Fruit fly (Drosophila melanogaster) whole organism, embryonic: ENCODE data around the gene TH1.

Source experiments
- Abd-B ChIP-seq: fragments of 200-800 bp; sonication (Bioruptor generic); optimal IDR thresholded peaks from 2 replicates; lab custom pipeline; 2018; ENCODE audit warnings: missing biosample characterization, mild to moderate bottlenecking, missing genetic modification characterization, moderate library complexity
- Aef1 ChIP-seq: fragments of 200-800 bp; sonication (Bioruptor generic); IDR thresholded peaks from 3 replicates; pipeline ENCODE4 v1.3.6; 2022; ENCODE audit warnings: missing biosample characterization, missing genetic modification characterization
- B-H2 ChIP-seq: fragments of 200-800 bp; sonication (Bioruptor generic); optimal IDR thresholded peaks from 2 replicates; lab custom pipeline; 2018; ENCODE audit warnings: missing biosample characterization, mild to moderate bottlenecking, missing genetic modification characterization
- Bgb ChIP-seq: fragments of 200-800 bp; sonication (Bioruptor generic); IDR thresholded peaks from 2 replicates; pipeline ENCODE4 v1.3.6; 2022; ENCODE audit warnings: missing biosample characterization, missing genetic modification characterization; ENCODE audit not compliant: partially characterized antibody
- CG10654 ChIP-seq: fragments of 200-800 bp; sonication (Bioruptor generic); optimal IDR thresholded peaks from 2 replicates; lab custom pipeline; 2016; ENCODE audit warnings: missing biosample characterization, missing genetic modification characterization
- CG11085 ChIP-seq: fragments of 200-800 bp; sonication (Bioruptor generic); IDR thresholded peaks from 2 replicates; pipeline ENCODE4 v1.3.6; 2022; ENCODE audit warnings: missing biosample characterization, missing genetic modification characterization
- CG11723 ChIP-seq: fragments of 200-800 bp; sonication (Bioruptor generic); optimal IDR thresholded peaks from 2 replicates; lab custom pipeline; 2017; ENCODE audit warnings: missing biosample characterization, mild to moderate bottlenecking, missing genetic modification characterization
- CG12219 ChIP-seq: fragments of 200-800 bp; sonication (Bioruptor generic); optimal IDR thresholded peaks from 3 replicates; lab custom pipeline; 2018; ENCODE audit warnings: missing biosample characterization, mild to moderate bottlenecking, missing genetic modification characterization
- CG12299 ChIP-seq: fragments of 200-800 bp; sonication (Bioruptor generic); optimal IDR thresholded peaks from 2 replicates; lab custom pipeline; 2018; ENCODE audit warnings: missing biosample characterization, mild to moderate bottlenecking, missing genetic modification characterization
- CG12744 ChIP-seq: fragments of 200-800 bp; sonication (Bioruptor generic); optimal IDR thresholded peaks from 2 replicates; lab custom pipeline; 2016; ENCODE audit warnings: missing biosample characterization, missing genetic modification characterization
- CG13287 ChIP-seq: fragments of 200-800 bp; sonication (Bioruptor generic); IDR thresholded peaks from 2 replicates; pipeline ENCODE4 v1.3.6; 2022; ENCODE audit warnings: missing biosample characterization, missing genetic modification characterization; ENCODE audit not compliant: partially characterized antibody
- CG17385 ChIP-seq: fragments of 200-800 bp; sonication (Bioruptor generic); optimal IDR thresholded peaks from 3 replicates; lab custom pipeline; 2018; ENCODE audit warnings: missing biosample characterization, mild to moderate bottlenecking, missing genetic modification characterization
- CG17568 ChIP-seq: fragments of 200-800 bp; sonication (Bioruptor generic); optimal IDR thresholded peaks from 2 replicates; lab custom pipeline; 2018; ENCODE audit warnings: missing biosample characterization, mild to moderate bottlenecking, missing genetic modification characterization, moderate library complexity
- CG4707 ChIP-seq: fragments of 200-800 bp; sonication (Bioruptor generic); optimal IDR thresholded peaks from 2 replicates; lab custom pipeline; 2018; ENCODE audit warnings: missing biosample characterization, mild to moderate bottlenecking, missing genetic modification characterization, moderate library complexity
- CG6813 ChIP-seq: fragments of 200-800 bp; sonication (Bioruptor generic); optimal IDR thresholded peaks from 2 replicates; lab custom pipeline; 2017; ENCODE audit warnings: missing biosample characterization, missing genetic modification characterization, mild to moderate bottlenecking, moderate library complexity, missing genetic modification reagents
- CG7745 ChIP-seq: fragments of 200-800 bp; sonication (Bioruptor generic); optimal IDR thresholded peaks from 2 replicates; lab custom pipeline; 2018; ENCODE audit warnings: missing biosample characterization, mild to moderate bottlenecking, missing genetic modification characterization, moderate library complexity
- CG8924 ChIP-seq: fragments of 200-800 bp; optimal IDR thresholded peaks from 3 replicates; lab custom pipeline; 2019; ENCODE audit warnings: missing biosample characterization, mild to moderate bottlenecking, missing genetic modification characterization, moderate library complexity
- CG9797 ChIP-seq: fragments of 200-800 bp; sonication (Bioruptor generic); optimal IDR thresholded peaks from 3 replicates; lab custom pipeline; 2018; ENCODE audit warnings: missing biosample characterization, mild to moderate bottlenecking, missing genetic modification characterization
- CTCF ChIP-seq: fragments of 200-800 bp; sonication (Bioruptor generic); optimal IDR thresholded peaks from 2 replicates; lab custom pipeline; 2017; ENCODE audit warnings: missing biosample characterization, mild to moderate bottlenecking, missing genetic modification characterization, moderate library complexity
- Camta ChIP-seq: fragments of 200-800 bp; sonication (Bioruptor generic); optimal IDR thresholded peaks from 2 replicates; lab custom pipeline; 2016; ENCODE audit warnings: missing biosample characterization, missing genetic modification characterization
- CrebB ChIP-seq: fragments of 200-800 bp; sonication (Bioruptor generic); optimal IDR thresholded peaks from 3 replicates; lab custom pipeline; 2018; ENCODE audit warnings: missing biosample characterization, mild to moderate bottlenecking, missing genetic modification characterization
- Dad ChIP-seq: fragments of 200-800 bp; sonication (Bioruptor generic); optimal IDR thresholded peaks from 3 replicates; lab custom pipeline; 2016; ENCODE audit warnings: missing biosample characterization, missing genetic modification characterization
- Hr78 ChIP-seq, 2 experiments: fragments of 200-800 bp in 1 of 2; fragments of >200 bp in 1 of 2; sonication (Bioruptor generic) in 1 of 2; optimal IDR thresholded peaks; 2 replicates each; lab custom pipeline; 2017 to 2019; ENCODE audit warnings: missing biosample characterization in 2 of 2, missing genetic modification characterization in 2 of 2, mild to moderate bottlenecking in 1 of 2, moderate library complexity in 1 of 2
- Lpt ChIP-seq: fragments of >200 bp; optimal IDR thresholded peaks from 2 replicates; lab custom pipeline; 2018; ENCODE audit warnings: missing biosample characterization, missing genetic modification characterization
- MESR4 ChIP-seq: fragments of 200-800 bp; sonication (Bioruptor generic); optimal IDR thresholded peaks from 2 replicates; lab custom pipeline; 2018; ENCODE audit warnings: missing biosample characterization, mild to moderate bottlenecking, missing genetic modification characterization, moderate library complexity
- Meics ChIP-seq: fragments of 200-800 bp; sonication (Bioruptor generic); optimal IDR thresholded peaks from 2 replicates; lab custom pipeline; 2017; ENCODE audit warnings: missing biosample characterization, mild to moderate bottlenecking, missing genetic modification characterization
- NFAT ChIP-seq: fragments of 200-800 bp; sonication (Bioruptor generic); IDR thresholded peaks from 2 replicates; pipeline ENCODE4 v1.3.6; 2022; ENCODE audit warnings: missing biosample characterization, missing genetic modification characterization
- NfI ChIP-seq: fragments of 200-800 bp; sonication (Bioruptor generic); optimal IDR thresholded peaks from 3 replicates; lab custom pipeline; 2018; ENCODE audit warnings: missing biosample characterization, mild to moderate bottlenecking, missing genetic modification characterization, moderate library complexity
- Poxn ChIP-seq: fragments of 200-800 bp; sonication (Bioruptor generic); IDR thresholded peaks from 2 replicates; pipeline ENCODE4 v1.3.6; 2022; ENCODE audit warnings: missing biosample characterization, missing genetic modification characterization
- ash1 ChIP-seq: fragments of 200-800 bp; sonication (Bioruptor generic); optimal IDR thresholded peaks from 2 replicates; lab custom pipeline; 2018; ENCODE audit warnings: missing biosample characterization, mild to moderate bottlenecking, missing genetic modification characterization
- da ChIP-seq: fragments of 200-800 bp; sonication (Bioruptor generic); optimal IDR thresholded peaks from 2 replicates; lab custom pipeline; 2016; ENCODE audit warnings: missing biosample characterization, missing genetic modification characterization
- dysf ChIP-seq: fragments of 200-800 bp; sonication (Bioruptor generic); IDR thresholded peaks from 3 replicates; pipeline ENCODE4 v1.3.6; 2022; ENCODE audit warnings: missing biosample characterization, missing genetic modification characterization
- emc ChIP-seq: fragments of 200-800 bp; sonication (Bioruptor generic); optimal IDR thresholded peaks from 2 replicates; lab custom pipeline; 2016; ENCODE audit warnings: missing biosample characterization, missing genetic modification characterization
- ewg ChIP-seq: fragments of 200-800 bp; sonication (Bioruptor generic); optimal IDR thresholded peaks from 3 replicates; lab custom pipeline; 2017; ENCODE audit warnings: mild to moderate bottlenecking, missing biosample characterization, missing genetic modification reagents, missing genetic modification characterization
- exex ChIP-seq: fragments of 200-800 bp; sonication (Bioruptor generic); optimal IDR thresholded peaks from 4 replicates; lab custom pipeline; 2018; ENCODE audit warnings: missing biosample characterization, mild to moderate bottlenecking, missing genetic modification characterization, moderate library complexity
- ftz-f1 ChIP-seq: fragments of 200-800 bp; sonication (Bioruptor generic); optimal IDR thresholded peaks from 2 replicates; lab custom pipeline; 2016; ENCODE audit warnings: missing biosample characterization, missing genetic modification characterization
- fu2 ChIP-seq: fragments of 200-800 bp; sonication (Bioruptor generic); optimal IDR thresholded peaks from 2 replicates; lab custom pipeline; 2016; ENCODE audit warnings: missing biosample characterization, missing genetic modification characterization
- gcm2 ChIP-seq: fragments of 200-800 bp; sonication (Bioruptor generic); optimal IDR thresholded peaks from 2 replicates; lab custom pipeline; 2016; ENCODE audit warnings: missing biosample characterization, missing genetic modification characterization
- gt ChIP-seq: fragments of 200-800 bp; sonication (Bioruptor generic); IDR thresholded peaks from 2 replicates; pipeline ENCODE4 v1.3.6; 2022; ENCODE audit warnings: missing biosample characterization, missing genetic modification characterization
- hbn ChIP-seq: fragments of 200-800 bp; sonication (Bioruptor generic); IDR thresholded peaks from 2 replicates; pipeline ENCODE4 v1.3.6; 2022; ENCODE audit warnings: missing biosample characterization, missing genetic modification characterization; ENCODE audit not compliant: partially characterized antibody
- luna ChIP-seq: fragments of 200-800 bp; sonication (Bioruptor generic); optimal IDR thresholded peaks from 2 replicates; lab custom pipeline; 2016; ENCODE audit warnings: missing biosample characterization, missing genetic modification characterization
- phol ChIP-seq: fragments of 200-800 bp; sonication (Bioruptor generic); optimal IDR thresholded peaks from 3 replicates; lab custom pipeline; 2018; ENCODE audit warnings: missing biosample characterization, mild to moderate bottlenecking, missing genetic modification characterization, moderate library complexity
- pita ChIP-seq: fragments of 200-800 bp; sonication (Bioruptor generic); optimal IDR thresholded peaks from 2 replicates; lab custom pipeline; 2017; ENCODE audit warnings: missing biosample characterization, mild to moderate bottlenecking, missing genetic modification characterization
- psq ChIP-seq: fragments of 200-800 bp; sonication (Bioruptor generic); optimal IDR thresholded peaks from 2 replicates; lab custom pipeline; 2017; ENCODE audit warnings: missing biosample characterization, missing genetic modification characterization
- sc ChIP-seq, 3 experiments: fragments of >200 bp in 2 of 3; fragments of 200-800 bp in 1 of 3; sonication (Bioruptor generic) in 1 of 3; optimal IDR thresholded peaks; 2 replicates in 2 of 3; 3 replicates in 1 of 3; lab custom pipeline; 2017; ENCODE audit warnings: mild to moderate bottlenecking in 1 of 3, missing biosample characterization in 1 of 3, missing genetic modification characterization in 1 of 3, missing genetic modification reagents in 1 of 3
- scrt ChIP-seq: fragments of 200-800 bp; sonication (Bioruptor generic); optimal IDR thresholded peaks from 2 replicates; lab custom pipeline; 2018; ENCODE audit warnings: missing biosample characterization, mild to moderate bottlenecking, missing genetic modification characterization, moderate library complexity
- sr ChIP-seq: fragments of 200-800 bp; sonication (Bioruptor generic); IDR thresholded peaks from 3 replicates; pipeline ENCODE4 v1.3.6; 2022; ENCODE audit warnings: missing biosample characterization, missing genetic modification characterization
- trem ChIP-seq: fragments of 200-800 bp; optimal IDR thresholded peaks from 3 replicates; lab custom pipeline; 2019; ENCODE audit warnings: missing biosample characterization, mild to moderate bottlenecking, missing genetic modification characterization, moderate library complexity
- trh ChIP-seq: fragments of 200-800 bp; sonication (Bioruptor generic); optimal IDR thresholded peaks from 2 replicates; lab custom pipeline; 2016; ENCODE audit warnings: missing biosample characterization, missing genetic modification characterization

The TH1 gene

DNA sequence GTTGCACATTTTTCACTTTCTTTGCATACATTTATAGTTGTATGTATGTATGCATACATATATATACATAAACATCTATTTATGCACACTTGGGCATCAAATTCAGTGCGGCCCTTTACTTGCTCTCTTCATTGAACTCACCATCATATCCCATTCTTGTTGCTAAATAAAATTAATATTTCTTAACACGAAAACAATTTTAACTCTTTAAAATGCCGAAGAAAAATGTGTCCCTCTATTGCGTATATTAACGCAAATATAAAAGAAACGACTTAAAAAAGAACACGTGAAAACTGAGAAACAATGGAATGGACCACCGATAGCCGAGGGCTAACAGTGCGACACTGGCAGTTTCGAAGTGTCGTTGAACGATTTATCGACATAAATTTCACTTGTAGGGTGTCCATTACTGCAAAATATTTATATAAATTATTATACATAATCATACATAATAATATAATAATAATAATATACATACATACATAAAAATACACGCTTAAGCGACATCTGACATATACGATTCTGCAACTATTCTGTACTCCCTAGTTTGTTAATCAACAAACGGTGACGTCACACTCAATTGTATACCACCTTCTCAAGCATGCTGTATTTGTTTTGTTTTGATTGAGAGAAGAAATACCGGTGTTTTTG is 32.4 kb downstream of the TH1 start, which contains the start of the genes U2af50 and PIG-Q (continued):
- TF ChIP-seq ewg (GFP tag; lab: Kevin White, UChicago) (peak; percentile 85), CG11085 (GFP tag; lab: Robert Waterston, UW) (no peak; the same call in 1 of the 2 replicates), phol (tag; lab: Kevin White, UChicago) (peak; percentile 95), scrt (GFP tag; lab: Kevin White, UChicago) (peak; percentile 84), sr (no peak), CG7745 (peak; percentile 13), Dad (GFP tag; lab: Kevin White, UChicago) (peak; percentile 45), Hr78 (GFP tag; optimal IDR thresholded peaks at IDR 0.05; lab: Kevin White, UChicago) (no peak), psq (GFP tag; lab: Kevin White, UChicago) (peak; percentile 78), Aef1 (peak; percentile 90; the same call in 2 of the 3 replicates), sc (optimal IDR thresholded peaks at IDR 0.05; lab: Kevin White, UChicago) (no peak), sc (GFP tag; optimal IDR thresholded peaks at IDR 0.05; lab: Kevin White, UChicago) (peak; percentile 88), NFAT (GFP tag; lab: Robert Waterston, UW) (no peak), CG8924 (tag; lab: Kevin White, UChicago) (peak; percentile 95), CG12299 (tag; lab: Kevin White, UChicago) (peak; percentile 87), Poxn (GFP tag; lab: Robert Waterston, UW) (peak; percentile 68), CG4707 (GFP tag; lab: Kevin White, UChicago) (peak; percentile 71), CTCF (GFP tag; lab: Kevin White, UChicago) (peak; percentile 41), CG17568 (no peak), CG13287 (GFP tag; lab: Robert Waterston, UW) (peak; percentile 53), CG17385 (GFP tag; lab: Kevin White, UChicago) (peak; percentile 87), exex (tag; lab: Kevin White, UChicago) (no peak), hbn (GFP tag; lab: Robert Waterston, UW) (no peak), CrebB (tag; lab: Kevin White, UChicago) (peak; percentile 80), CG10654 (peak; percentile 91), NfI (GFP tag; lab: Kevin White, UChicago) (peak; percentile 93), dysf (peak; percentile 93; the same call in 1 of the 3 replicates), gcm2 (peak; percentile 40), CG12219 (peak; percentile 78), trem (tag; lab: Kevin White, UChicago) (peak; percentile 94), Lpt (GFP tag; lab: Kevin White, UChicago) (no peak), emc (GFP tag; lab: Kevin White, UChicago) (no peak), Bgb (GFP tag; lab: Robert Waterston, UW) (peak; percentile 34; the same call in 1 of the 2 replicates), B-H2 (GFP tag; lab: Kevin White, UChicago) (peak; percentile 89), CG9797 (no peak), Meics (GFP tag; lab: Kevin White, UChicago) (peak; percentile 92), MESR4 (GFP tag; lab: Kevin White, UChicago) (peak; percentile 49), CG11723 (GFP tag; lab: Kevin White, UChicago) (peak; percentile 87), Abd-B (peak; percentile 96), ftz-f1 (GFP tag; lab: Kevin White, UChicago) (no peak), CG6813 (no peak), trh (peak; percentile 76), Camta (GFP tag; lab: Kevin White, UChicago) (peak; percentile 57), CG12744 (GFP tag; lab: Kevin White, UChicago) (no peak), ash1 (GFP tag; lab: Kevin White, UChicago) (no peak), pita (GFP tag; lab: Kevin White, UChicago) (no peak), gt (GFP tag; lab: Robert Waterston, UW) (no peak), luna (GFP tag; lab: Kevin White, UChicago) (peak; percentile 17), da (GFP tag; lab: Kevin White, UChicago) (no peak), fu2 (GFP tag; lab: Kevin White, UChicago) (peak; percentile 52)
